Worm (Caenorhabditis elegans): ENCODE data around the gene T05C12.4.

DNA sequence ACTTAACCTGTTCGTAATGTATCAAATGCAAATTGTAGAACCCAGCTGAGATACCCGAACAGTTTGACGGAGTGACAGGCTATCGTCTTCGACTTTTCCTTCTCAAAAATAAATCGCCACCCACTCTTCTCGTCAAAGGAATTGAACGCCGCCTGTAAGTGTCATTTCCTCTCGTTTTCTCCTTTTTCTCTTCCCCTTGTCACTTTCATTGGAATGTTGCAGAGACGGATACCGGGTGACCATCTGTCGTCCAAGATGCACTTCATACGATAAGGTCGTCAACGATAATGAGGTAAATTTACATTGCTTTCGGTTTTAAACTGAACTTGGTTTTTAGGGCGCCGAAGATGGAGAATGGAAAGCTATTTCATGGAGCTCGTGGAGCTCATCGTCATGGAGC lies 19.6 kb upstream of the T05C12.4 start:
- no peak for TF ChIP-seq ztf-4 (tag; optimal IDR thresholded peaks at IDR 0.05)
- peak; percentile 88 for TF ChIP-seq blmp-1 (tag; optimal IDR thresholded peaks at IDR 0.05; ENCODE audit: insufficient read depth)
- no peak for TF ChIP-seq nhr-237 (tag; optimal IDR thresholded peaks at IDR 0.05)
